Fruit fly (Drosophila melanogaster) whole organism, adult: ENCODE results near the gene CG43739.
A peak's percentile ranks its signal among the peaks of the same experiment; 100 is the strongest.

Experiments
- CG11617 ChIP-seq: fragments of 200-800 bp; sonication (Bioruptor generic); optimal IDR thresholded peaks from 2 replicates; lab custom pipeline; 2017; ENCODE audit warnings: mild to moderate bottlenecking, missing biosample characterization, missing genetic modification reagents, missing genetic modification characterization
- CG12768 ChIP-seq: fragments of 200-800 bp; sonication (Bioruptor generic); optimal IDR thresholded peaks from 2 replicates; lab custom pipeline; 2017; ENCODE audit warnings: missing biosample characterization, missing genetic modification characterization, mild to moderate bottlenecking, moderate library complexity, missing genetic modification reagents
- CG14711 ChIP-seq: fragments of 200-800 bp; sonication (Bioruptor generic); optimal IDR thresholded peaks from 2 replicates; lab custom pipeline; 2018; ENCODE audit warnings: missing biosample characterization, mild to moderate bottlenecking, missing genetic modification characterization, moderate library complexity
- CG1620 ChIP-seq: fragments of 200-800 bp; sonication (Bioruptor generic); optimal IDR thresholded peaks from 2 replicates; lab custom pipeline; 2016; ENCODE audit warnings: missing biosample characterization, missing genetic modification characterization
- CG33017 ChIP-seq: fragments of 200-800 bp; sonication (Bioruptor generic); optimal IDR thresholded peaks from 2 replicates; lab custom pipeline; 2018; ENCODE audit warnings: missing biosample characterization, mild to moderate bottlenecking, missing genetic modification characterization, moderate library complexity
- CG5204 ChIP-seq: fragments of 200-800 bp; sonication (Bioruptor generic); optimal IDR thresholded peaks from 2 replicates; lab custom pipeline; 2016; ENCODE audit warnings: missing biosample characterization, missing genetic modification characterization
- CG7045 ChIP-seq: fragments of 200-800 bp; sonication (Bioruptor generic); optimal IDR thresholded peaks from 2 replicates; lab custom pipeline; 2017; ENCODE audit warnings: missing biosample characterization, mild to moderate bottlenecking, missing genetic modification characterization
- CG7101 ChIP-seq: fragments of 200-800 bp; sonication (Bioruptor generic); optimal IDR thresholded peaks from 2 replicates; lab custom pipeline; 2018; ENCODE audit warnings: missing biosample characterization, mild to moderate bottlenecking, missing genetic modification characterization, moderate library complexity
- Clk ChIP-seq: fragments of 200-800 bp; sonication (Bioruptor generic); optimal IDR thresholded peaks from 2 replicates; lab custom pipeline; 2017; ENCODE audit warnings: missing biosample characterization, missing genetic modification characterization
- Crg-1 ChIP-seq: fragments of 200-800 bp; sonication (Bioruptor generic); optimal IDR thresholded peaks from 2 replicates; lab custom pipeline; 2016; ENCODE audit warnings: missing biosample characterization, missing genetic modification characterization
- Hr96 ChIP-seq: fragments of 200-800 bp; sonication (Bioruptor generic); optimal IDR thresholded peaks from 2 replicates; lab custom pipeline; 2016; ENCODE audit warnings: missing biosample characterization, missing genetic modification characterization
- Mnt ChIP-seq: fragments of 200-800 bp; sonication (Bioruptor generic); optimal IDR thresholded peaks from 2 replicates; lab custom pipeline; 2016; ENCODE audit warnings: missing biosample characterization, mild to moderate bottlenecking, missing genetic modification characterization
- bab1 ChIP-seq: fragments of 200-800 bp; sonication (Bioruptor generic); optimal IDR thresholded peaks from 3 replicates; lab custom pipeline; 2019; ENCODE audit warnings: missing biosample characterization, mild to moderate bottlenecking, missing genetic modification characterization, moderate library complexity
- cic ChIP-seq: fragments of 200-800 bp; sonication (Bioruptor generic); optimal IDR thresholded peaks from 2 replicates; lab custom pipeline; 2017; ENCODE audit warnings: missing biosample characterization, mild to moderate bottlenecking, missing genetic modification characterization, moderate library complexity
- cnc ChIP-seq, 2 experiments: fragments of >200 bp; optimal IDR thresholded peaks; 2 replicates each; lab custom pipeline; 2017
- kay ChIP-seq: fragments of 200-800 bp; sonication (Bioruptor generic); peaks from one replicate; lab custom pipeline; 2016; ENCODE audit warnings: missing biosample characterization, missing genetic modification characterization, borderline replicate concordance
- ovo ChIP-seq: fragments of 200-800 bp; sonication (Bioruptor generic); optimal IDR thresholded peaks from 2 replicates; lab custom pipeline; 2016; ENCODE audit warnings: missing biosample characterization, missing genetic modification characterization
- pad ChIP-seq: fragments of 200-800 bp; sonication (Bioruptor generic); optimal IDR thresholded peaks from 3 replicates; lab custom pipeline; 2017; ENCODE audit warnings: missing biosample characterization, missing genetic modification characterization, mild to moderate bottlenecking, moderate library complexity, missing genetic modification reagents
- tj ChIP-seq: fragments of 200-800 bp; sonication (Bioruptor generic); optimal IDR thresholded peaks from 3 replicates; lab custom pipeline; 2017; ENCODE audit warnings: missing biosample characterization, mild to moderate bottlenecking, missing genetic modification characterization, moderate library complexity
- toe ChIP-seq: fragments of 200-800 bp; sonication (Bioruptor generic); optimal IDR thresholded peaks from 2 replicates; lab custom pipeline; 2016; ENCODE audit warnings: missing biosample characterization, missing genetic modification characterization

The CG43739 gene

DNA sequence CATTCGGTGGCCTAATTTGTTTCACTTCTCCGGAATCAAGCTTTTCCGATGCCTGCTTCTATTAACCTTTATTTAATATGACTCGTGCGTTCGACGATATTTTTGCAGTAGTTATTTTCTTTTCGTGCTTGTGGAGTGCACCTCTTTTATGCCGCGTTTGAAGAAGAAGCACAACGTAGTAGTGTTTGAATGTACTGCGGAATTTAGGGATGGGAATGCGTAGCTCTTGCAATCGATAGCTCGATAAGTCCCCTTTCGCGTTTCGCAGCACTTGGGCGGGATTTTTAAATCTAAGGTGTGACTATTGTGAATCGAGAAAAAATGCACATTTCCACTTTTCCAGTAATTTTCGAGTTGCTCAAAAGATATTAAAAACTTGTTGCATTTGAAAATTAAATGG, at the start of gene CG43739, which contains the start of gene sky:
TSS of gene CG43739 (minus strand) at position 199 of the 400 bp plus-strand sequence.
TSS of gene sky (minus strand) at position 199 of the 400 bp plus-strand sequence.
- peak; percentile 8 for TF ChIP-seq bab1 (GFP tag; lab: Kevin White, UChicago)
- TF ChIP-seq CG1620 (GFP tag; lab: Kevin White, UChicago) = no peak
- TF ChIP-seq CG7045 (GFP tag; lab: Kevin White, UChicago) = no peak
- no peak for TF ChIP-seq Crg-1
- TF ChIP-seq ovo = no peak
- TF ChIP-seq pad = peak; percentile 3
- TF ChIP-seq Mnt (GFP tag; lab: Kevin White, UChicago) = no peak
- no peak for TF ChIP-seq CG33017 (tag; lab: Kevin White, UChicago)
- TF ChIP-seq CG5204 = no peak
- TF ChIP-seq cnc (optimal IDR thresholded peaks at IDR 0.05; lab: Kevin White, UChicago) = no peak
- peak; percentile 2 for TF ChIP-seq CG7101 (tag; lab: Kevin White, UChicago)
- no peak for TF ChIP-seq toe (GFP tag; lab: Kevin White, UChicago)
- peak; percentile 76 for TF ChIP-seq cic
- TF ChIP-seq CG14711 (tag; lab: Kevin White, UChicago) = peak; percentile 11
- TF ChIP-seq kay (GFP tag; lab: Kevin White, UChicago) = no peak
- no peak for TF ChIP-seq Hr96 (GFP tag; lab: Kevin White, UChicago)
- TF ChIP-seq CG12768 = peak; percentile 3

- TF ChIP-seq tj (GFP tag; lab: Kevin White, UChicago) (no peak), kay (GFP tag; lab: Kevin White, UChicago) (no peak), CG7045 (GFP tag; lab: Kevin White, UChicago) (no peak)
Measured at dm6 chr2L:20965001-20965400, 46.3 kb upstream of the CG43739 start.

dm6 chr2L:20960019-20960525, 41.3 kb upstream of the CG43739 start:
- TF ChIP-seq CG7101 (tag; lab: Kevin White, UChicago) = no peak

DNA sequence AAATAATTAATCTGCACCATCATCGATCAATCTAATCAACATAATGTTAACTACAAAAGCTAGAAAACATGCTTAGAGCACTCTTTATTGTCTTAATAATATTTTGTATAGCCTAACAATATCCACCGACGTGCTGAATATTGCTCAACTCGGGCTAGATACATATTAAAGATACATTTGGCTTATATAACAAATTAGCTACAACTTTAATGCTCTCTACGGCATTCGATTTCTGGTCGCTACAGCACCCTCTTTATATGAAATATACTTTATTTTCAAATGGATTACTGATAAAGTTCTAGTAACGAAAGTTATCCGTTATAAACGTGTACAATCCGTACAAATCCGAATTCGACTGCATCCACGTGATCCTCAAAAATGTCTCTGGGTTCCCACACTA, 39.2 kb upstream of the CG43739 start:
- TF ChIP-seq CG33017 (tag; lab: Kevin White, UChicago) = no peak
- no peak for TF ChIP-seq CG12768
- no peak for TF ChIP-seq cic
- TF ChIP-seq tj (GFP tag; lab: Kevin White, UChicago) = no peak
- no peak for TF ChIP-seq Clk (GFP tag; lab: Kevin White, UChicago)
- no peak for TF ChIP-seq Crg-1

DNA sequence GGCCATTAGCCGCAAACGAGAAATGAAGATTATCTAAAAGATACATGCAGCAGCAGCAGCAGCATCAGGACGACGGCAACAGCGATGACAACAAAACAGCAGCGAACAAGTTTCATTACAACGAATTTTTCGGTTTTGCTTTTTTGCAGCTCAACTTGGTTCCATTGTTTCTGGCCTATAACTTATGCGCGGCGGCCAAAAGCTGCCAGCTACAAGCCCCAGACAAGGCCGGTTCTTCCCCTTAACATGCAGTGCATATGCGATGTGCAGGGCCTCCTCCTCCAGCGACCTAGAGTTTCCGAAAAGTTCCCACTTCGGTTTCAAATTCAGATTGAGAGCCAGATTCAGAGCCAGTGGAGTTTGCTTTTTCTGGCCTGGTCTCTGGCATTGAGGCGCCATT, 38.5 kb upstream of the CG43739 start:
- TF ChIP-seq cic = no peak
- TF ChIP-seq Clk (GFP tag; lab: Kevin White, UChicago) = no peak
- no peak for TF ChIP-seq Hr96 (GFP tag; lab: Kevin White, UChicago)
- no peak for TF ChIP-seq CG12768
- no peak for TF ChIP-seq tj (GFP tag; lab: Kevin White, UChicago)
- TF ChIP-seq CG5204 = no peak
- no peak for TF ChIP-seq pad
- TF ChIP-seq CG1620 (GFP tag; lab: Kevin White, UChicago) = no peak

DNA sequence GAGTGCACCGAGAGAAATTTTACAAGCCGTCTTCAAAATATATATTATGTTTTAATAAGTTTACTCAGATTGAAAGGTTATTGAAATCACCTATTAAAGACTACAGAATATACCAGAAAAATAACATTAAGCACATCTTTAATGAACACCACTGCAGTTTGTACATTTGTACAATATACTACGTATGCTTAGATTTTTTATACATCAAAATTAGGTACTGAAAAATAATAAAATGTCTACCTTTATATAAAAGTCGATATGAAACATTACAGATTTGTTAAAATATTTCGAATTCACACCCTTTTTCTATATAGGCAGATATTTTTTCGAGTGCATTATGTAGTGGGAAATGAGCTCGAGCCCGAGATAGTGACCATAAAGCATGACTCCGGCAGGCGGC, 38.1 kb upstream of the CG43739 start:
- TF ChIP-seq pad (no peak), CG12768 (no peak), tj (GFP tag; lab: Kevin White, UChicago) (no peak), CG33017 (tag; lab: Kevin White, UChicago) (no peak), Clk (GFP tag; lab: Kevin White, UChicago) (no peak), CG1620 (GFP tag; lab: Kevin White, UChicago) (no peak), CG11617 (GFP tag; lab: Kevin White, UChicago) (no peak), cic (no peak), bab1 (GFP tag; lab: Kevin White, UChicago) (no peak), CG5204 (no peak), ovo (no peak), Mnt (GFP tag; lab: Kevin White, UChicago) (no peak), CG14711 (tag; lab: Kevin White, UChicago) (no peak), Hr96 (GFP tag; lab: Kevin White, UChicago) (no peak)

DNA sequence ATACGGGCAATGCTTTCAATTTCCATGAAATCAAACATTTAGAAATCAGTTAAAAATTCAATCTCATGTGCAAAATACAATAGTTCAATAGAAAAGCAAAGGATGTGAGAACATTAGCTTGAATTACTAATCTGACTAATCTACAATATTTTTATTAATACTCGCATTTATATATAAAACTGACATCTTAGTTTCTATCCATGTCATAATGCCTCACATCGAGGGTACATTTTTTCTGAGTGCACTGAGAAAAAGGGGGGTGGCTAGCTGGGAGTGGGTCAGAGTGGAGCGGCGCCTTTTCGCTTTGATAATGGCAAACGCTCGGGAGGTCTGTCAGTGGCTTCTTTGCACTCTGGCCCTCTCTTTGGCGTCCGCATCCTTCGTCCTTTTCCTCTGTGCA, 32.6 kb upstream of the CG43739 start:
- TF ChIP-seq Crg-1 (no peak), CG7101 (tag; lab: Kevin White, UChicago) (no peak), kay (GFP tag; lab: Kevin White, UChicago) (no peak), Mnt (GFP tag; lab: Kevin White, UChicago) (no peak), tj (GFP tag; lab: Kevin White, UChicago) (no peak), CG7045 (GFP tag; lab: Kevin White, UChicago) (no peak), Clk (GFP tag; lab: Kevin White, UChicago) (no peak), cic (no peak)
